Worm (Caenorhabditis elegans): ENCODE data around the gene jmjd-3.2.

jmjd-3.2 gene

DNA sequence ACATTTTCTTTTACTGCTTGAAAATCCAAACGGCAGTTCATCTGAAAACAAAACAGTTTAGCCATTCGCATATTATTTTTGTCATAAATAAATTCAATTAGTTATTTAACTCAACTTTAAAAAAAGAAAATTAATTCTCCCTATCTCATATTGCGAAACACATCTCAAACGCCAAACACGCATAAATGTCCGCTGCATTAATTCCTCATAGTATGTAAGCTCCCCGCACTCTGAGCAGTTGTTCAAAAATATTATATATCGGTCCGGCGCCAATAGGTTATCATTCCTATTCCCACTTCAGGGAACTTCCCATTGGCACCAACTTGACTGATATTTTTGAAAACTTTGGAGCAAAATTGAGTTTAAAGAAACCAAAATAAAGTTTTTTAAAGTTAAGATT is 30.2 kb downstream of the jmjd-3.2 start (continued):
- no peak for TF ChIP-seq Y95B8A.8 (GFP tag; IDR thresholded peaks at IDR 0.05)
- TF ChIP-seq akir-1 (GFP tag; optimal IDR thresholded peaks at IDR 0.05): no peak
- no peak for TF ChIP-seq madf-3 (GFP tag; IDR thresholded peaks at IDR 0.05)
- TF ChIP-seq hmg-1.2 (GFP tag; IDR thresholded peaks at IDR 0.05): peak; percentile 10; the same call in 1 of the 2 replicates
- TF ChIP-seq ccch-3 (GFP tag; optimal IDR thresholded peaks at IDR 0.05): no peak
- no peak for TF ChIP-seq egl-18 (GFP tag; IDR thresholded peaks at IDR 0.05)
- TF ChIP-seq egl-44 (GFP tag; IDR thresholded peaks at IDR 0.05): no peak
- no peak for TF ChIP-seq K11D2.4 (GFP tag; IDR thresholded peaks at IDR 0.05)

DNA sequence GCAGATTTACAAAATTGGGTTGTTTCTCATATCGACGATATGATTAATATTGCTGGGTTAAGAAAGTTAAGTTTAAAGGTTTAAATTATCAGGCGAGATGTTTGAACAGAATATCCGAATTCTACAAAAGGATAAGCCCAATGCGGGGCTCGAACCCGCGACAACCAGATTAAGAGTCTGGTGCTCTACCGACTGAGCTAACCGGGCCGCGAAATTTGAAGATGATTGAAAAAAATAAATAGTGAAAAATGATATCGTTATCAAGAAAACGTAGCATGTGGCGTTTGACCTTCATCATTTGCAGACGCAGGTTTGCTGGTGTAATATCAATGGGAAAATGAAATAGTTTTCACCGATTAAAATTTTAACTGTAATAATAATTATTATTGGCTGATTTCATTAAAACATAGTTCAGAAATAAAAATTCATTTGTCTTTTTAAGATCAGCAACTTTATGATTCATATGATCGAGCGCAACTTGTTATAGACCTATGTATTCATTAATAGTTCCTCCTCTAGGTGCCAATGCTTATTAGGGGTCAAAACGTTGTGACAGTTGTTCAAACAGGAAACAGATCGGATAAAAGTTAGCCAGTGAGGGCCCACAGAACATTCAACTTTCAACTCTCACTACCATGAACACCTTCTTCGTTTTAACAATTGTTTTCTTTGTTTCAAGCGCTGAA is 30.9 kb downstream of the jmjd-3.2 start, which contains the start of gene M163.11:
TSS of gene M163.11 (plus strand) at position 636 of the 686 bp plus-strand sequence.
- no peak for TF ChIP-seq hrde-1 (tag; optimal IDR thresholded peaks at IDR 0.05; ENCODE audit: borderline replicate concordance)
- TF ChIP-seq tbp1 (GFP tag; optimal IDR thresholded peaks at IDR 0.05): peak; percentile 91
- no peak for TF ChIP-seq Y79H2A.3 (GFP tag; conservative IDR thresholded peaks at IDR 0.05)
- TF ChIP-seq zim-3 (tag; optimal IDR thresholded peaks at IDR 0.05): peak; percentile 57
- peak; percentile 9 for TF ChIP-seq F23B12.7 (tag; optimal IDR thresholded peaks at IDR 0.05; ENCODE audit: insufficient read depth)
- TF ChIP-seq chd-7 (tag; optimal IDR thresholded peaks at IDR 0.05): peak; percentile 61
- TF ChIP-seq F39B2.1 (GFP tag; IDR thresholded peaks at IDR 0.05): no peak
- TF ChIP-seq ztf-26 (tag; optimal IDR thresholded peaks at IDR 0.05): peak; percentile 15
- TF ChIP-seq T07F8.4 (tag; optimal IDR thresholded peaks at IDR 0.05): peak; percentile 58
- TF ChIP-seq attf-6 (GFP tag; IDR thresholded peaks at IDR 0.05): 0 out of 2 replicates have a peak, but pooled peaks have one; percentile 25
- TF ChIP-seq F57A8.1 (GFP tag; optimal IDR thresholded peaks at IDR 0.05): no peak
- no peak for TF ChIP-seq mcd-1 (GFP tag; IDR thresholded peaks at IDR 0.05)
- peak; percentile 11 for TF ChIP-seq lin-40 (tag; optimal IDR thresholded peaks at IDR 0.05)
- TF ChIP-seq F49E8.2 (tag; optimal IDR thresholded peaks at IDR 0.05; ENCODE audit: insufficient read depth): peak; percentile 40
- no peak for TF ChIP-seq fkh-3 (tag; optimal IDR thresholded peaks at IDR 0.05)
- peak; percentile 38 for TF ChIP-seq repo-1 (tag; optimal IDR thresholded peaks at IDR 0.05)
- TF ChIP-seq mxl-1 (tag; optimal IDR thresholded peaks at IDR 0.05): peak; percentile 57
- TF ChIP-seq egrh-3 (GFP tag; IDR thresholded peaks at IDR 0.05): no peak
- no peak for TF ChIP-seq F33H1.4 (GFP tag; IDR thresholded peaks at IDR 0.05)
- TF ChIP-seq lin-26 (GFP tag; IDR thresholded peaks at IDR 0.05): peak; percentile 96
- peak; percentile 30 to 37 for TF ChIP-seq let-607 (tag; optimal IDR thresholded peaks at IDR 0.05)
- TF ChIP-seq lsl-1 (GFP tag; optimal IDR thresholded peaks at IDR 0.05): no peak
- TF ChIP-seq bed-1 (GFP tag; IDR thresholded peaks at IDR 0.05): no peak
- peak; percentile 76 for TF ChIP-seq pbrm-1 (GFP tag; IDR thresholded peaks at IDR 0.05)
- TF ChIP-seq unc-62 (GFP tag; optimal IDR thresholded peaks at IDR 0.05): no peak
- no peak for TF ChIP-seq ceh-100 (GFP tag; IDR thresholded peaks at IDR 0.05)
- no peak for TF ChIP-seq unc-130 (GFP tag; optimal IDR thresholded peaks at IDR 0.05)
- TF ChIP-seq ztf-18 (tag; optimal IDR thresholded peaks at IDR 0.05): peak; percentile 75
- peak; percentile 56 for TF ChIP-seq lsy-27 (tag; optimal IDR thresholded peaks at IDR 0.05; ENCODE audit: borderline replicate concordance, insufficient read depth)
- TF ChIP-seq B0019.2 (GFP tag; conservative IDR thresholded peaks at IDR 0.05): no peak
- no peak for TF ChIP-seq Y67H2A.10 (GFP tag; conservative IDR thresholded peaks at IDR 0.05)
- TF ChIP-seq D2030.7 (GFP tag; IDR thresholded peaks at IDR 0.05): peak; percentile 69
- TF ChIP-seq bed-2 (GFP tag; IDR thresholded peaks at IDR 0.05): no peak
- TF ChIP-seq F37B4.10 (GFP tag; IDR thresholded peaks at IDR 0.05): no peak
- no peak for TF ChIP-seq nfya-1 (tag; optimal IDR thresholded peaks at IDR 0.05; ENCODE audit: borderline replicate concordance, insufficient read depth)
- TF ChIP-seq K12H6.12 (tag; optimal IDR thresholded peaks at IDR 0.05): no peak
- no peak for TF ChIP-seq B0336.3 (GFP tag; IDR thresholded peaks at IDR 0.05)
- TF ChIP-seq lag-1 (GFP tag; IDR thresholded peaks at IDR 0.05): no peak
